Worm (Caenorhabditis elegans) whole organism, young adult: Measurements from ENCODE around the gene emb-30.

Source experiments
- B0019.2 ChIP-seq: fragments of 200-800 bp; sonication (Bioruptor generic); conservative IDR thresholded peaks from 2 replicates; pipeline ENCODE4 v1.3.6; 2022; ENCODE audit warnings: missing genetic modification reagents, missing genetic modification characterization, missing compliant biosample characterization
- B0035.1 ChIP-seq: sonication (generic microtip); optimal IDR thresholded peaks from 2 replicates; lab custom pipeline; 2016; ENCODE audit warnings: missing genetic modification characterization, mild to moderate bottlenecking, missing compliant biosample characterization, missing genotype, missing genetic modification reagents
- B0261.1 ChIP-seq: sonication (generic microtip); optimal IDR thresholded peaks from 2 replicates; lab custom pipeline; 2016; ENCODE audit warnings: mild to moderate bottlenecking, missing genetic modification characterization, moderate library complexity, missing compliant biosample characterization
- C06A6.2 ChIP-seq: fragments of 200-800 bp; sonication (Bioruptor generic); conservative IDR thresholded peaks from 2 replicates; pipeline ENCODE4 v1.3.6; 2022; ENCODE audit warnings: missing genetic modification characterization, missing compliant biosample characterization
- C17E4.6 ChIP-seq: fragments of 200-800 bp; sonication (Bioruptor generic); IDR thresholded peaks from 2 replicates; pipeline ENCODE4 v1.3.6; 2022; ENCODE audit warnings: missing genetic modification reagents, missing genetic modification characterization, missing compliant biosample characterization
- F10E7.11 ChIP-seq: sonication (generic microtip); optimal IDR thresholded peaks from 2 replicates; lab custom pipeline; 2017; ENCODE audit warnings: mild to moderate bottlenecking, missing genetic modification characterization, moderate library complexity, missing compliant biosample characterization
- F33H1.4 ChIP-seq: fragments of 200-800 bp; sonication (Bioruptor generic); IDR thresholded peaks from 2 replicates; pipeline ENCODE4 v1.3.6; 2022; ENCODE audit warnings: missing genetic modification reagents, missing genetic modification characterization, missing compliant biosample characterization
- F49E8.2 ChIP-seq: sonication (generic microtip); optimal IDR thresholded peaks from 3 replicates; lab custom pipeline; 2017; ENCODE audit warnings: missing genetic modification characterization, mild to moderate bottlenecking, missing compliant biosample characterization, antibody characterized with exemption, moderate library complexity; ENCODE audit not compliant: insufficient read depth
- F57A8.1 ChIP-seq: fragments of 200-800 bp; sonication (Bioruptor generic); optimal IDR thresholded peaks from 2 replicates; lab custom pipeline; 2018; ENCODE audit warnings: mild to moderate bottlenecking, missing genetic modification characterization, moderate library complexity, missing compliant biosample characterization
- K11D2.4 ChIP-seq: fragments of 200-800 bp; sonication (Bioruptor generic); IDR thresholded peaks from 2 replicates; pipeline ENCODE4 v1.3.6; 2022; ENCODE audit warnings: missing genetic modification reagents, missing genetic modification characterization, missing compliant biosample characterization
- K12H6.12 ChIP-seq: fragments of 200-800 bp; sonication (Bioruptor generic); optimal IDR thresholded peaks from 2 replicates; lab custom pipeline; 2018; ENCODE audit warnings: mild to moderate bottlenecking, missing genetic modification characterization, missing compliant biosample characterization
- T26A5.8 ChIP-seq: sonication (generic microtip); optimal IDR thresholded peaks from 2 replicates; lab custom pipeline; 2016; ENCODE audit warnings: missing genetic modification characterization, missing compliant biosample characterization
- Y53G8AR.9 ChIP-seq: fragments of 200-800 bp; sonication (Bioruptor generic); conservative IDR thresholded peaks from 2 replicates; pipeline ENCODE4 v1.3.6; 2022; ENCODE audit warnings: missing genetic modification reagents, missing genetic modification characterization, missing compliant biosample characterization
- ZK185.1 ChIP-seq: sonication (generic microtip); optimal IDR thresholded peaks from 2 replicates; lab custom pipeline; 2016; ENCODE audit warnings: mild to moderate bottlenecking, missing genetic modification characterization, missing compliant biosample characterization; ENCODE audit not compliant: poor library complexity, severe bottlenecking
- ama-1 ChIP-seq, 3 experiments: fragments of 150-350 bp in 1 of 3; sonication (generic microtip) in 2 of 3; optimal IDR thresholded peaks; 2 replicates each; lab custom pipeline; 2014 to 2018; ENCODE audit warnings: missing biosample characterization in 2 of 3, missing genetic modification characterization in 2 of 3, missing genetic modification reagents in 2 of 3
- ccch-3 ChIP-seq: fragments of 200-800 bp; sonication (Bioruptor generic); optimal IDR thresholded peaks from 2 replicates; lab custom pipeline; 2018; ENCODE audit warnings: mild to moderate bottlenecking, missing genetic modification characterization, missing compliant biosample characterization
- cebp-1 ChIP-seq, 2 experiments: fragments of 200-800 bp in 1 of 2; sonication (Bioruptor generic) in 1 of 2; sonication (generic microtip) in 1 of 2; IDR thresholded peaks in 1 of 2; optimal IDR thresholded peaks in 1 of 2; 2 replicates each; pipeline versions ENCODE4 v1.3.6 to Lab custom; 2017 to 2022; ENCODE audit warnings: missing compliant biosample characterization in 2 of 2, missing genetic modification characterization in 2 of 2, mild to moderate bottlenecking in 1 of 2, missing genetic modification reagents in 1 of 2, moderate library complexity in 1 of 2
- cebp-2 ChIP-seq: fragments of 200-800 bp; sonication (Bioruptor generic); IDR thresholded peaks from 2 replicates; pipeline ENCODE4 v1.3.6; 2022; ENCODE audit warnings: missing genetic modification characterization, missing compliant biosample characterization
- ceh-100 ChIP-seq: fragments of 200-800 bp; sonication (Bioruptor generic); IDR thresholded peaks from 2 replicates; pipeline ENCODE4 v1.3.6; 2022; ENCODE audit warnings: missing genetic modification reagents, missing genetic modification characterization, missing compliant biosample characterization
- ceh-58 ChIP-seq: fragments of 200-800 bp; sonication (Bioruptor generic); IDR thresholded peaks from 2 replicates; pipeline ENCODE4 v1.3.6; 2022; ENCODE audit warnings: missing genetic modification characterization, missing compliant biosample characterization
- ceh-79 ChIP-seq: sonication (generic microtip); optimal IDR thresholded peaks from 2 replicates; lab custom pipeline; 2017; ENCODE audit warnings: mild to moderate bottlenecking, missing genetic modification characterization, missing compliant biosample characterization
- die-1 ChIP-seq: sonication (generic microtip); optimal IDR thresholded peaks from 2 replicates; lab custom pipeline; 2016; ENCODE audit warnings: missing genotype, mild to moderate bottlenecking, missing genetic modification characterization, missing compliant biosample characterization
- dox-1 ChIP-seq: fragments of 200-800 bp; sonication (Bioruptor generic); IDR thresholded peaks from 2 replicates; pipeline ENCODE4 v1.3.6; 2022; ENCODE audit warnings: missing genetic modification reagents, missing genetic modification characterization, missing compliant biosample characterization
- dpff-1 ChIP-seq: sonication (generic microtip); optimal IDR thresholded peaks from 2 replicates; lab custom pipeline; 2017; ENCODE audit warnings: mild to moderate bottlenecking, missing genetic modification characterization, missing compliant biosample characterization
- efl-1 ChIP-seq: fragments of 150-350 bp; optimal IDR thresholded peaks from 2 replicates; lab custom pipeline; 2014; ENCODE audit warnings: missing biosample characterization, missing genetic modification reagents, missing genetic modification characterization
- egrh-3 ChIP-seq: fragments of 200-800 bp; sonication (Bioruptor generic); IDR thresholded peaks from 2 replicates; pipeline ENCODE4 v1.3.6; 2022; ENCODE audit warnings: missing genetic modification reagents, missing genetic modification characterization, missing compliant biosample characterization
- ets-4 ChIP-seq: fragments of 200-800 bp; sonication (Bioruptor generic); optimal IDR thresholded peaks from 2 replicates; lab custom pipeline; 2018; ENCODE audit warnings: mild to moderate bottlenecking, missing genetic modification characterization, missing compliant biosample characterization
- gei-17 ChIP-seq: fragments of 200-800 bp; sonication (Bioruptor generic); optimal IDR thresholded peaks from 2 replicates; lab custom pipeline; 2018; ENCODE audit warnings: mild to moderate bottlenecking, missing genetic modification characterization, missing compliant biosample characterization
- hrde-1 ChIP-seq: sonication (generic microtip); optimal IDR thresholded peaks from 2 replicates; lab custom pipeline; 2016; ENCODE audit warnings: missing genetic modification characterization, mild to moderate bottlenecking, missing compliant biosample characterization, moderate library complexity, missing genotype, missing genetic modification reagents, borderline replicate concordance
- let-607 ChIP-seq, 2 experiments: fragments of 200-800 bp in 1 of 2; sonication (Bioruptor generic) in 1 of 2; sonication (generic microtip) in 1 of 2; optimal IDR thresholded peaks; 2 replicates each; lab custom pipeline; 2016 to 2018; ENCODE audit warnings: mild to moderate bottlenecking in 2 of 2, missing compliant biosample characterization in 2 of 2, missing genetic modification characterization in 2 of 2, moderate library complexity in 2 of 2, missing genotype in 1 of 2
- lir-1 ChIP-seq: fragments of 200-800 bp; sonication (Bioruptor generic); conservative IDR thresholded peaks from 2 replicates; pipeline ENCODE4 v1.3.6; 2022; ENCODE audit warnings: missing genetic modification reagents, missing genetic modification characterization, missing compliant biosample characterization
- lsy-27 ChIP-seq: sonication (generic microtip); optimal IDR thresholded peaks from 2 replicates; lab custom pipeline; 2017; ENCODE audit warnings: missing genetic modification characterization, mild to moderate bottlenecking, missing compliant biosample characterization, antibody characterized with exemption, missing genotype, borderline replicate concordance; ENCODE audit not compliant: insufficient read depth
- madf-10 ChIP-seq: sonication (generic microtip); optimal IDR thresholded peaks from 2 replicates; lab custom pipeline; 2016; ENCODE audit warnings: mild to moderate bottlenecking, missing genetic modification characterization, missing compliant biosample characterization
- madf-6 ChIP-seq: fragments of 200-800 bp; sonication (Bioruptor generic); IDR thresholded peaks from 2 replicates; pipeline ENCODE4 v1.3.6; 2022; ENCODE audit warnings: missing genetic modification reagents, missing genetic modification characterization, missing compliant biosample characterization
- mcd-1 ChIP-seq: fragments of 200-800 bp; sonication (Bioruptor generic); IDR thresholded peaks from 2 replicates; pipeline ENCODE4 v1.3.6; 2022; ENCODE audit warnings: missing genetic modification reagents, missing genetic modification characterization, missing compliant biosample characterization
- mes-4 ChIP-seq: sonication (generic microtip); optimal IDR thresholded peaks from 2 replicates; lab custom pipeline; 2016; ENCODE audit warnings: missing genotype, missing genetic modification characterization, missing compliant biosample characterization
- mxl-1 ChIP-seq: sonication (generic microtip); optimal IDR thresholded peaks from 2 replicates; lab custom pipeline; 2016; ENCODE audit warnings: missing genetic modification characterization, missing compliant biosample characterization
- repo-1 ChIP-seq: sonication (generic microtip); optimal IDR thresholded peaks from 2 replicates; lab custom pipeline; 2017; ENCODE audit warnings: mild to moderate bottlenecking, missing genetic modification characterization, missing compliant biosample characterization
- rpc-1 ChIP-seq, 2 experiments: fragments of 150-350 bp in 1 of 2; sonication (generic microtip) in 1 of 2; optimal IDR thresholded peaks; 2 replicates each; lab custom pipeline; 2014 to 2018; ENCODE audit warnings: missing biosample characterization in 1 of 2, missing genetic modification characterization in 1 of 2, missing genetic modification reagents in 1 of 2, missing genotype in 1 of 2
- snpc-1.1 ChIP-seq: sonication (generic microtip); optimal IDR thresholded peaks from 2 replicates; lab custom pipeline; 2017; ENCODE audit warnings: missing genetic modification characterization, mild to moderate bottlenecking, missing compliant biosample characterization, antibody characterized with exemption, moderate library complexity, missing genotype, missing genetic modification reagents; ENCODE audit not compliant: insufficient read depth
- snpc-1.3 ChIP-seq: sonication (generic microtip); optimal IDR thresholded peaks from 2 replicates; lab custom pipeline; 2017; ENCODE audit warnings: missing genetic modification characterization, mild to moderate bottlenecking, missing compliant biosample characterization, antibody characterized with exemption, moderate library complexity, missing genotype, missing genetic modification reagents; ENCODE audit not compliant: insufficient read depth
- snpc-4 ChIP-seq, 5 experiments: fragments of 150-350 bp in 1 of 5; sonication (generic microtip) in 4 of 5; optimal IDR thresholded peaks; 2 replicates each; lab custom pipeline; 2014 to 2018; ENCODE audit warnings: missing genetic modification characterization in 5 of 5, missing biosample characterization in 3 of 5, antibody characterized with exemption in 2 of 5, mild to moderate bottlenecking in 2 of 5, missing compliant biosample characterization in 2 of 5, missing genotype in 2 of 5, moderate library complexity in 2 of 5, missing genetic modification reagents in 1 of 5
- tlf-1 ChIP-seq: fragments of 200-800 bp; sonication (Bioruptor generic); optimal IDR thresholded peaks from 2 replicates; lab custom pipeline; 2018; ENCODE audit warnings: mild to moderate bottlenecking, missing genetic modification characterization, missing compliant biosample characterization
- zim-3 ChIP-seq: sonication (generic microtip); optimal IDR thresholded peaks from 2 replicates; lab custom pipeline; 2017; ENCODE audit warnings: mild to moderate bottlenecking, missing genetic modification characterization, moderate library complexity, missing compliant biosample characterization
- ztf-6 ChIP-seq: fragments of 200-800 bp; sonication (Bioruptor generic); IDR thresholded peaks from 2 replicates; pipeline ENCODE4 v1.3.6; 2022; ENCODE audit warnings: missing genetic modification reagents, missing genetic modification characterization, missing compliant biosample characterization

emb-30 gene

DNA sequence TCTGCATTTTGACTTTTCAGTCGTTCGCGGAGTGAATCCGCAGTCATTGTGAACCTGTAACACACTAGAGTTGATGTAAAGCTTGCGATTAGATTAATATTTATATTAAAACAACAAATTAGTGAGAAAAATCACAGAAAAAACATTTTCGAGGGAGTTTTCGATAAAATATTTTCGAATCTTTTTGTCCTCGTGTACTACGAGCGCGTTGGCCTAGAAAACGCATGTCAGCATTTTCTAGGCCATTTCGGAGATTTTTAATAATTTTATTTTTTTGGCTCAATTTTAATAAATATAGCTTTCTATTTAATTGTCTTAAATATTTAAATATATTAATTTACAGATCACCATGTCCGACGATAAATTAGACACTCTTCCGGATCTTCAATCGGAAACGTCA is 24.2 kb upstream of the emb-30 start, which contains the start of gene B0464.9 (continued):
- no peak for TF ChIP-seq ceh-79
- TF ChIP-seq mcd-1 (GFP tag; lab: Robert Waterston, UW), result peak; percentile 75
- TF ChIP-seq cebp-2 (GFP tag; lab: Robert Waterston, UW), result no peak
- no peak for TF ChIP-seq F57A8.1 (GFP tag; lab: Kevin White, UChicago)
- peak; percentile 41; the same call in 1 of the 2 replicates for TF ChIP-seq madf-6 (GFP tag; lab: Robert Waterston, UW)
- no peak for TF ChIP-seq C17E4.6 (GFP tag; lab: Robert Waterston, UW)
- no peak for TF ChIP-seq F49E8.2 (tag; lab: Kevin White, UChicago)
- TF ChIP-seq B0035.1 (tag; lab: Kevin White, UChicago), result no peak
- TF ChIP-seq hrde-1 (tag; lab: Kevin White, UChicago), result peak; percentile 9
- TF ChIP-seq repo-1 (tag; lab: Kevin White, UChicago), result no peak
- peak in 1 of 2 experiments; percentile 50 for TF ChIP-seq let-607 (tag; optimal IDR thresholded peaks at IDR 0.05; lab: Kevin White, UChicago)
- TF ChIP-seq K11D2.4 (GFP tag; lab: Robert Waterston, UW), result no peak
- TF ChIP-seq mes-4 (tag; lab: Kevin White, UChicago), result no peak
- TF ChIP-seq lsy-27 (tag; lab: Kevin White, UChicago), result no peak
- no peak for TF ChIP-seq egrh-3 (GFP tag; lab: Robert Waterston, UW)
- TF ChIP-seq ZK185.1 (tag; lab: Kevin White, UChicago), result peak; percentile 84
- TF ChIP-seq F33H1.4 (GFP tag; lab: Robert Waterston, UW), result no peak; the same call in 1 of the 2 replicates
- no peak for TF ChIP-seq B0019.2
- peak; percentile 24 for TF ChIP-seq madf-10 (tag; lab: Kevin White, UChicago)
- no peak for TF ChIP-seq snpc-1.1 (tag; lab: Kevin White, UChicago)
- no peak for TF ChIP-seq Y53G8AR.9
- TF ChIP-seq ama-1 (optimal IDR thresholded peaks at IDR 0.05; lab: Kevin White, UChicago), result no peak
- no peak for TF ChIP-seq ama-1 (GFP tag; optimal IDR thresholded peaks at IDR 0.05; lab: Kevin White, UChicago)
- no peak for TF ChIP-seq ceh-58 (GFP tag; lab: Robert Waterston, UW)
- TF ChIP-seq tlf-1, result no peak
- no peak for TF ChIP-seq ceh-100 (GFP tag; lab: Robert Waterston, UW)
- TF ChIP-seq efl-1 (GFP tag; lab: Kevin White, UChicago), result no peak
- TF ChIP-seq F10E7.11, result no peak
- no peak for TF ChIP-seq dpff-1 (tag; lab: Kevin White, UChicago)
- no peak for TF ChIP-seq C06A6.2 (GFP tag; lab: Robert Waterston, UW)
- no peak for TF ChIP-seq T26A5.8
- no peak for TF ChIP-seq ccch-3 (GFP tag; lab: Kevin White, UChicago)
- TF ChIP-seq mxl-1 (tag; lab: Kevin White, UChicago), result no peak
- TF ChIP-seq K12H6.12 (tag; lab: Kevin White, UChicago), result peak; percentile 8
- TF ChIP-seq dox-1 (GFP tag; lab: Robert Waterston, UW), result 0 out of 2 replicates have a peak, but pooled peaks have one; percentile 9
- no peak for TF ChIP-seq lir-1
- TF ChIP-seq gei-17 (GFP tag; lab: Kevin White, UChicago), result no peak
- TF ChIP-seq snpc-4 (GFP tag; optimal IDR thresholded peaks at IDR 0.05; lab: Kevin White, UChicago), result no peak
- peak in 1 of 4 experiments; percentile 36 for TF ChIP-seq snpc-4 (tag; optimal IDR thresholded peaks at IDR 0.05; lab: Kevin White, UChicago)
- no peak for TF ChIP-seq B0261.1 (tag; lab: Kevin White, UChicago)
- no peak for TF ChIP-seq die-1
- TF ChIP-seq ztf-6 (GFP tag; lab: Robert Waterston, UW), result no peak
- TF ChIP-seq cebp-1 (GFP tag; IDR thresholded peaks at IDR 0.05; lab: Robert Waterston, UW), result no peak
- peak; percentile 22 for TF ChIP-seq cebp-1 (tag; optimal IDR thresholded peaks at IDR 0.05; lab: Kevin White, UChicago)
- TF ChIP-seq rpc-1 (optimal IDR thresholded peaks at IDR 0.05; lab: Kevin White, UChicago), result no peak
- no peak for TF ChIP-seq rpc-1 (tag; optimal IDR thresholded peaks at IDR 0.05; lab: Kevin White, UChicago)
- TF ChIP-seq zim-3, result no peak
- no peak for TF ChIP-seq ets-4
- no peak for TF ChIP-seq snpc-1.3
